Worm (Caenorhabditis elegans): ENCODE data around the gene B0244.15.
A peak's percentile ranks its signal among the peaks of the same experiment; 100 is the strongest.

The B0244.15 gene

ce11 chrIII:5755204-5755603, 12.0 kb downstream of the B0244.15 start, which contains the start of gene ida-1 (continued):
- TF ChIP-seq ZK337.2 (GFP tag; IDR thresholded peaks at IDR 0.05), result no peak
- peak; percentile 47 for TF ChIP-seq hmg-1.1 (GFP tag; IDR thresholded peaks at IDR 0.05)
- TF ChIP-seq gei-8 (GFP tag; optimal IDR thresholded peaks at IDR 0.05), result no peak
- TF ChIP-seq arid-1 (GFP tag; conservative IDR thresholded peaks at IDR 0.05), result no peak
- no peak for TF ChIP-seq unc-39 (tag; optimal IDR thresholded peaks at IDR 0.05)
- TF ChIP-seq attf-4 (tag; optimal IDR thresholded peaks at IDR 0.05), result no peak
- TF ChIP-seq unc-130 (GFP tag; optimal IDR thresholded peaks at IDR 0.05), result no peak
- 0 out of 2 replicates have a peak, but pooled peaks have one; percentile 42 for TF ChIP-seq ceh-20 (GFP tag; IDR thresholded peaks at IDR 0.05)
- TF ChIP-seq spr-3 (GFP tag; optimal IDR thresholded peaks at IDR 0.05), result no peak
- no peak for TF ChIP-seq ztf-11 (tag; optimal IDR thresholded peaks at IDR 0.05)
- peak; percentile 15 for TF ChIP-seq hlh-30 (tag; optimal IDR thresholded peaks at IDR 0.05; ENCODE audit: insufficient read depth)
- no peak for TF ChIP-seq rbr-2 (tag; optimal IDR thresholded peaks at IDR 0.05)
- TF ChIP-seq lim-7 (GFP tag; IDR thresholded peaks at IDR 0.05), result no peak
- no peak for TF ChIP-seq F44E2.7 (GFP tag; IDR thresholded peaks at IDR 0.05)
- no peak for TF ChIP-seq T26A8.4 (GFP tag; IDR thresholded peaks at IDR 0.05)
- no peak for TF ChIP-seq php-3 (GFP tag; IDR thresholded peaks at IDR 0.05)
- TF ChIP-seq egl-27 (tag; optimal IDR thresholded peaks at IDR 0.05), result no peak
- no peak for TF ChIP-seq ceh-44 (GFP tag; IDR thresholded peaks at IDR 0.05)
- no peak for TF ChIP-seq hlh-11 (tag; optimal IDR thresholded peaks at IDR 0.05)
- no peak for TF ChIP-seq pqm-1 (tag; optimal IDR thresholded peaks at IDR 0.05)
- TF ChIP-seq R02D3.7 (tag; optimal IDR thresholded peaks at IDR 0.05), result no peak
- no peak for TF ChIP-seq egl-43 (GFP tag; IDR thresholded peaks at IDR 0.05)
- TF ChIP-seq Y5F2A.4 (GFP tag; optimal IDR thresholded peaks at IDR 0.05), result no peak
- TF ChIP-seq mxl-2 (GFP tag; conservative IDR thresholded peaks at IDR 0.05), result no peak
- no peak for TF ChIP-seq dve-1 (tag; optimal IDR thresholded peaks at IDR 0.05; ENCODE audit: insufficient read depth)
- TF ChIP-seq ztf-7 (tag; optimal IDR thresholded peaks at IDR 0.05), result no peak
- TF ChIP-seq lir-3 (tag; optimal IDR thresholded peaks at IDR 0.05), result no peak
- TF ChIP-seq lin-39 (tag; optimal IDR thresholded peaks at IDR 0.05), result no peak
- TF ChIP-seq vab-7 (GFP tag; IDR thresholded peaks at IDR 0.05), result 0 out of 2 replicates have a peak, but pooled peaks have one; percentile 11

ce11 chrIII:5757492-5758045, 14.4 kb downstream of the B0244.15 start:
- TF ChIP-seq snpc-1.2 (GFP tag; IDR thresholded peaks at IDR 0.05) (0 out of 2 replicates have a peak, but pooled peaks have one; percentile 10), aha-1 (tag) (peak; percentile 94), nhr-25 (tag; optimal IDR thresholded peaks at IDR 0.05; ENCODE audit: borderline replicate concordance, insufficient read depth) (no peak), mep-1 (tag; optimal IDR thresholded peaks at IDR 0.05) (peak; percentile 12), F44E2.7 (GFP tag; IDR thresholded peaks at IDR 0.05) (no peak), ces-1 (GFP tag; optimal IDR thresholded peaks at IDR 0.05) (peak; percentile 6), rbr-2 (tag; optimal IDR thresholded peaks at IDR 0.05) (peak; percentile 27), ctbp-1 (GFP tag; IDR thresholded peaks at IDR 0.05) (peak; percentile 21; the same call in 1 of the 2 replicates), zip-11 (GFP tag; IDR thresholded peaks at IDR 0.05) (no peak)

- TF ChIP-seq tag-97 (GFP tag; IDR thresholded peaks at IDR 0.05) (no peak), hlh-30 (tag; optimal IDR thresholded peaks at IDR 0.05; ENCODE audit: insufficient read depth) (peak; percentile 63), rbr-2 (tag; optimal IDR thresholded peaks at IDR 0.05) (peak; percentile 61), mes-2 (tag; optimal IDR thresholded peaks at IDR 0.05; ENCODE audit: poor library complexity, severe bottlenecking) (peak; percentile 20), zfp-3 (GFP tag; conservative IDR thresholded peaks at IDR 0.05) (0 out of 2 replicates have a peak, but pooled peaks have one; percentile 28), nhr-48 (tag; optimal IDR thresholded peaks at IDR 0.05) (no peak), F37D6.2 (tag; optimal IDR thresholded peaks at IDR 0.05) (peak; percentile 44), egl-27 (tag; optimal IDR thresholded peaks at IDR 0.05) (no peak), mep-1 (tag; optimal IDR thresholded peaks at IDR 0.05) (peak; percentile 59), T20F7.1 (GFP tag; optimal IDR thresholded peaks at IDR 0.05) (no peak), saeg-2 (GFP tag; IDR thresholded peaks at IDR 0.05) (0 out of 2 replicates have a peak, but pooled peaks have one; percentile 31), tra-1 (GFP tag; IDR thresholded peaks at IDR 0.05) (0 out of 2 replicates have a peak, but pooled peaks have one; percentile 11), nhr-11 (tag; optimal IDR thresholded peaks at IDR 0.05) (peak; percentile 58), Y105C5A.15 (GFP tag; IDR thresholded peaks at IDR 0.05) (no peak), aha-1 (tag) (peak; percentile 98), fkh-10 (GFP tag; optimal IDR thresholded peaks at IDR 0.05) (peak; percentile 85), mdl-1 (tag; optimal IDR thresholded peaks at IDR 0.05) (no peak)
Observed at ce11 chrIII:5758519-5759099, 15.4 kb downstream of the B0244.15 start.

All from whole organism, L4 larva.